Worm (Caenorhabditis elegans): ENCODE measurements around the gene pink-1.

ce11 chrII:5364516-5364915, 31.0 kb downstream of the pink-1 start:
- TF ChIP-seq nhr-77 (tag; optimal IDR thresholded peaks at IDR 0.05) (no peak), snpc-4 (tag; optimal IDR thresholded peaks at IDR 0.05) (no peak), elt-1 (tag; optimal IDR thresholded peaks at IDR 0.05) (no peak), ztf-11 (tag; optimal IDR thresholded peaks at IDR 0.05) (no peak)
